Worm (Caenorhabditis elegans) whole organism, L1 larva: Measurements from ENCODE around the gene col-13.

Experiments
- aly-2 ChIP-seq: fragments of 150-350 bp; optimal IDR thresholded peaks from 2 replicates; lab custom pipeline; 2014; ENCODE audit warnings: missing biosample characterization, missing genetic modification characterization
- ceh-90 ChIP-seq: sonication (generic microtip); optimal IDR thresholded peaks from 2 replicates; lab custom pipeline; 2016; ENCODE audit warnings: missing genetic modification characterization, missing compliant biosample characterization
- fos-1 ChIP-seq: fragments of 150-350 bp; optimal IDR thresholded peaks from 2 replicates; lab custom pipeline; 2014; ENCODE audit warnings: missing biosample characterization, missing genetic modification characterization
- lin-39 ChIP-seq: fragments of 150-350 bp; optimal IDR thresholded peaks from 2 replicates; lab custom pipeline; 2014; ENCODE audit warnings: missing biosample characterization, missing genetic modification reagents, missing genetic modification characterization
- lsy-2 ChIP-seq, 2 experiments: fragments of 150-350 bp; optimal IDR thresholded peaks; 2 replicates each; lab custom pipeline; 2014; ENCODE audit warnings: missing biosample characterization in 2 of 2, missing genetic modification characterization in 2 of 2
- mep-1 ChIP-seq: fragments of 150-350 bp; optimal IDR thresholded peaks from 2 replicates; lab custom pipeline; 2014; ENCODE audit warnings: missing biosample characterization, missing genetic modification characterization
- nhr-77 ChIP-seq: fragments of 150-350 bp; optimal IDR thresholded peaks from 2 replicates; lab custom pipeline; 2014; ENCODE audit warnings: missing biosample characterization, missing genetic modification characterization
- nhr-85 ChIP-seq: sonication (generic microtip); peaks from one replicate; lab custom pipeline; 2016; ENCODE audit warnings: missing genetic modification characterization, inconsistent platforms, missing compliant biosample characterization
- rnt-1 ChIP-seq: sonication (generic microtip); optimal IDR thresholded peaks from 2 replicates; lab custom pipeline; 2016; ENCODE audit warnings: mild to moderate bottlenecking, missing genetic modification characterization, moderate library complexity, missing compliant biosample characterization
- vab-15 ChIP-seq: sonication (generic microtip); optimal IDR thresholded peaks from 2 replicates; lab custom pipeline; 2017; ENCODE audit warnings: missing genotype, mild to moderate bottlenecking, missing genetic modification characterization, missing compliant biosample characterization
- zag-1 ChIP-seq: fragments of 150-350 bp; optimal IDR thresholded peaks from 2 replicates; lab custom pipeline; 2014; ENCODE audit warnings: missing biosample characterization, missing genetic modification characterization
- ztf-11 ChIP-seq, 2 experiments: sonication (generic microtip); optimal IDR thresholded peaks; 2 replicates each; lab custom pipeline; 2016 to 2017; ENCODE audit warnings: missing genetic modification characterization in 2 of 2, missing biosample characterization in 1 of 2, missing compliant biosample characterization in 1 of 2
- ztf-4 ChIP-seq: fragments of 150-350 bp; optimal IDR thresholded peaks from 2 replicates; lab custom pipeline; 2014; ENCODE audit warnings: missing biosample characterization, missing genetic modification characterization

DNA sequence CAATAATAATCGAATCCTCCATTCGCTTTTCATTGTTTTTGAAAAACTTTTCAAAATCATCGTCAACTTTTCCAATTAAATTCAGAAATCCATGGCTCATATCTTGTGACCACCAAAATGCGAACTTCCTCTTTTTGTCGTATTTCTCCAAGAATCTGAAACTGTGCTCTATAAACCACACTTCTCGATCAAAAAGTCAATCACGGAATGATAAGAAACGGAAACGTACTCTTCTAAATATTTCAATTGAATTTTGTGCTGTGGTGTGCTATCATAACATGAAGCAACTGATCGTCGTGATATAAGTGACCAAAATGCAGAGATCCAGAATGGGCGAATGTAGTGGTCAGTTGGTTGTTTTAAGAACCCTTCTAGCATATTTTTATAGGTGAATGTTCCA lies 17.0 kb downstream of the col-13 start:
- TF ChIP-seq vab-15 (tag; lab: Kevin White, UChicago): no peak
- TF ChIP-seq lin-39 (tag; lab: Kevin White, UChicago): no peak
- no peak for TF ChIP-seq ceh-90 (tag; lab: Kevin White, UChicago)
- no peak for TF ChIP-seq ztf-11 (tag; optimal IDR thresholded peaks at IDR 0.05; lab: Kevin White, UChicago)
- TF ChIP-seq rnt-1: no peak
- no peak for TF ChIP-seq mep-1 (tag; lab: Kevin White, UChicago)
- TF ChIP-seq aly-2 (tag; lab: Kevin White, UChicago): no peak
- TF ChIP-seq nhr-85 (tag; lab: Kevin White, UChicago): no peak
- no peak for TF ChIP-seq lsy-2 (tag; optimal IDR thresholded peaks at IDR 0.05; lab: Kevin White, UChicago)
- TF ChIP-seq nhr-77 (tag; lab: Kevin White, UChicago): no peak
- TF ChIP-seq ztf-4 (tag; lab: Kevin White, UChicago): no peak
- no peak for TF ChIP-seq fos-1 (tag; lab: Kevin White, UChicago)
- TF ChIP-seq zag-1: no peak
